Fruit fly (Drosophila melanogaster) Kc167 (cell line): ENCODE results near the gene Nepl11.

Experiments used
- Myc ChIP-seq: fragments of >200 bp; optimal IDR thresholded peaks from 2 replicates; lab custom pipeline; 2017; ENCODE audit warnings: missing external identifiers
- Sin3A ChIP-seq: fragments of >200 bp; optimal IDR thresholded peaks from 2 replicates; lab custom pipeline; 2018; ENCODE audit warnings: missing external identifiers
- h ChIP-seq: fragments of >200 bp; optimal IDR thresholded peaks from 3 replicates; lab custom pipeline; 2018; ENCODE audit warnings: missing external identifiers
- psq ChIP-seq: fragments of >200 bp; optimal IDR thresholded peaks from 2 replicates; lab custom pipeline; 2017; ENCODE audit warnings: missing external identifiers
- ttk ChIP-seq: sonication (Bioruptor generic); optimal IDR thresholded peaks from 2 replicates; lab custom pipeline; 2017; ENCODE audit warnings: missing external identifiers

DNA sequence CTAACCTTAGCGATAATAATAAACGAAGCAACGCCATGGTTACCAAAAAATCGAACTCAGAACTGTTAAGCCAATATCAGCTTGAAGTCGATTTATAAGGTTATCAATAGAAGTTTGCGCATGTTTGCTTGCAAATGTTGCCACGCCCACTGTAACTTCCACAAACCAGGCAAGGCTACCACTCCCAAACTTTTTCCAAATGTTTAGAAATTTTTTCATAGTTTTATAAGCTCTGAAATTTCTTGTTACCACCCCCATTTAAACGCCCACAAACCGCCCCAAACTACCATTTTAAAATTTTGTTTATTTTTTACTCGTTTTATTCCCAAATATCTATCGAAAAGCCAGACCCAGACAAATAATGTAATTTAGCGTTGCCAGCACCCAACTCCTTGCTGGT is 16.8 kb downstream of the Nepl11 start, which contains the start of gene flip:
- TF ChIP-seq ttk = no peak
- TF ChIP-seq h = no peak
- no peak for TF ChIP-seq psq (lab: Kevin White, UChicago)
- no peak for TF ChIP-seq Sin3A (lab: Kevin White, UChicago)
- TF ChIP-seq Myc (lab: Kevin White, UChicago) = no peak
